Fruit fly (Drosophila melanogaster) whole organism, embryonic: ENCODE measurements around the gene gce.

Experiments used
- Adf1 ChIP-seq: fragments of 200-800 bp; sonication (Bioruptor generic); IDR thresholded peaks from 2 replicates; pipeline ENCODE4 v1.3.6; 2022; ENCODE audit warnings: missing biosample characterization, missing genetic modification characterization
- Antp ChIP-seq: fragments of 200-800 bp; sonication (Bioruptor generic); optimal IDR thresholded peaks from 3 replicates; lab custom pipeline; 2016; ENCODE audit warnings: missing biosample characterization, missing genetic modification characterization
- Asciz ChIP-seq: fragments of 200-800 bp; sonication (Bioruptor generic); optimal IDR thresholded peaks from 2 replicates; lab custom pipeline; 2017; ENCODE audit warnings: missing biosample characterization, mild to moderate bottlenecking, missing genetic modification characterization, missing genetic modification reagents
- Atf6 ChIP-seq: fragments of 200-800 bp; sonication (Bioruptor generic); IDR thresholded peaks from 2 replicates; pipeline ENCODE4 v1.3.6; 2022; ENCODE audit warnings: missing biosample characterization, missing genetic modification characterization
- BtbVII ChIP-seq: fragments of 200-800 bp; sonication (Bioruptor generic); optimal IDR thresholded peaks from 3 replicates; lab custom pipeline; 2017; ENCODE audit warnings: missing biosample characterization, mild to moderate bottlenecking, missing genetic modification characterization
- CG10462 ChIP-seq: fragments of 200-800 bp; sonication (Bioruptor generic); optimal IDR thresholded peaks from 2 replicates; lab custom pipeline; 2016; ENCODE audit warnings: missing biosample characterization, missing genetic modification characterization
- CG12769 ChIP-seq: fragments of 200-800 bp; sonication (Bioruptor generic); optimal IDR thresholded peaks from 2 replicates; lab custom pipeline; 2019; ENCODE audit warnings: missing biosample characterization, mild to moderate bottlenecking, missing genetic modification characterization, moderate library complexity
- CG13296 ChIP-seq: fragments of 200-800 bp; sonication (Bioruptor generic); optimal IDR thresholded peaks from 3 replicates; lab custom pipeline; 2018; ENCODE audit warnings: missing biosample characterization, mild to moderate bottlenecking, missing genetic modification characterization
- CG13894 ChIP-seq: fragments of 200-800 bp; sonication (Bioruptor generic); optimal IDR thresholded peaks from 3 replicates; lab custom pipeline; 2018; ENCODE audit warnings: missing biosample characterization, mild to moderate bottlenecking, missing genetic modification characterization, moderate library complexity
- CG2678 ChIP-seq: fragments of 200-800 bp; sonication (Bioruptor generic); optimal IDR thresholded peaks from 3 replicates; lab custom pipeline; 2019; ENCODE audit warnings: missing biosample characterization, mild to moderate bottlenecking, missing genetic modification characterization, moderate library complexity
- CG34376 ChIP-seq: fragments of 200-800 bp; sonication (Bioruptor generic); optimal IDR thresholded peaks from 2 replicates; lab custom pipeline; 2018; ENCODE audit warnings: missing biosample characterization, mild to moderate bottlenecking, missing genetic modification characterization
- CG7745 ChIP-seq: fragments of 200-800 bp; sonication (Bioruptor generic); optimal IDR thresholded peaks from 2 replicates; lab custom pipeline; 2018; ENCODE audit warnings: missing biosample characterization, mild to moderate bottlenecking, missing genetic modification characterization, moderate library complexity
- CHES-1-like ChIP-seq: fragments of 200-800 bp; sonication (Bioruptor generic); optimal IDR thresholded peaks from 2 replicates; lab custom pipeline; 2016; ENCODE audit warnings: missing biosample characterization, missing genetic modification characterization
- Doc3 ChIP-seq: fragments of 200-800 bp; sonication (Bioruptor generic); IDR thresholded peaks from 3 replicates; pipeline ENCODE4 v1.3.6; 2022; ENCODE audit warnings: missing biosample characterization, missing genetic modification characterization; ENCODE audit not compliant: partially characterized antibody
- Drgx ChIP-seq: fragments of 200-800 bp; sonication (Bioruptor generic); IDR thresholded peaks from 2 replicates; pipeline ENCODE4 v1.3.6; 2022; ENCODE audit warnings: missing biosample characterization, missing genetic modification characterization
- Fer1 ChIP-seq: fragments of 200-800 bp; sonication (Bioruptor generic); optimal IDR thresholded peaks from 2 replicates; lab custom pipeline; 2017; ENCODE audit warnings: missing biosample characterization, mild to moderate bottlenecking, missing genetic modification characterization
- Gug ChIP-seq: fragments of 200-800 bp; sonication (Bioruptor generic); IDR thresholded peaks from 4 replicates; pipeline ENCODE4 v1.3.6; 2022; ENCODE audit warnings: missing biosample characterization, missing genetic modification characterization
- Hey ChIP-seq: fragments of 200-800 bp; sonication (Bioruptor generic); optimal IDR thresholded peaks from 3 replicates; lab custom pipeline; 2018; ENCODE audit warnings: missing biosample characterization, mild to moderate bottlenecking, missing genetic modification characterization
- Hmr ChIP-seq: fragments of 200-800 bp; sonication (Bioruptor generic); optimal IDR thresholded peaks from 3 replicates; lab custom pipeline; 2017; ENCODE audit warnings: mild to moderate bottlenecking, missing biosample characterization, missing genetic modification reagents, missing genetic modification characterization
- Hr78 ChIP-seq, 2 experiments: fragments of 200-800 bp in 1 of 2; fragments of >200 bp in 1 of 2; sonication (Bioruptor generic) in 1 of 2; optimal IDR thresholded peaks; 2 replicates each; lab custom pipeline; 2017 to 2019; ENCODE audit warnings: missing biosample characterization in 2 of 2, missing genetic modification characterization in 2 of 2, mild to moderate bottlenecking in 1 of 2, moderate library complexity in 1 of 2
- MTF-1 ChIP-seq: fragments of 200-800 bp; sonication (Bioruptor generic); optimal IDR thresholded peaks from 2 replicates; lab custom pipeline; 2018; ENCODE audit warnings: missing biosample characterization, mild to moderate bottlenecking, missing genetic modification characterization, borderline replicate concordance
- Med ChIP-seq: fragments of 200-800 bp; sonication (Bioruptor generic); peaks from one replicate; lab custom pipeline; 2016; ENCODE audit warnings: missing biosample characterization, missing genetic modification characterization, mild to moderate bottlenecking, inconsistent platforms, moderate library complexity
- YL-1 ChIP-seq: fragments of 200-800 bp; sonication (Bioruptor generic); optimal IDR thresholded peaks from 3 replicates; lab custom pipeline; 2017; ENCODE audit warnings: missing biosample characterization, mild to moderate bottlenecking, missing genetic modification characterization
- caup ChIP-seq: fragments of 200-800 bp; sonication (Bioruptor generic); optimal IDR thresholded peaks from 3 replicates; lab custom pipeline; 2017; ENCODE audit warnings: missing biosample characterization, mild to moderate bottlenecking, missing genetic modification characterization, moderate library complexity; ENCODE audit not compliant: severe bottlenecking
- exex ChIP-seq: fragments of 200-800 bp; sonication (Bioruptor generic); optimal IDR thresholded peaks from 4 replicates; lab custom pipeline; 2018; ENCODE audit warnings: missing biosample characterization, mild to moderate bottlenecking, missing genetic modification characterization, moderate library complexity
- ftz-f1 ChIP-seq: fragments of 200-800 bp; sonication (Bioruptor generic); optimal IDR thresholded peaks from 2 replicates; lab custom pipeline; 2016; ENCODE audit warnings: missing biosample characterization, missing genetic modification characterization
- gce ChIP-seq: fragments of 200-800 bp; sonication (Bioruptor generic); IDR thresholded peaks from 3 replicates; pipeline ENCODE4 v1.3.6; 2022; ENCODE audit warnings: missing biosample characterization, missing genetic modification characterization
- grn ChIP-seq: fragments of 200-800 bp; sonication (Bioruptor generic); optimal IDR thresholded peaks from 3 replicates; lab custom pipeline; 2017; ENCODE audit warnings: missing biosample characterization, missing genetic modification characterization
- mirr ChIP-seq: fragments of 200-800 bp; sonication (Bioruptor generic); optimal IDR thresholded peaks from 3 replicates; lab custom pipeline; 2018; ENCODE audit warnings: missing biosample characterization, mild to moderate bottlenecking, missing genetic modification characterization
- org-1 ChIP-seq: fragments of 200-800 bp; sonication (Bioruptor generic); optimal IDR thresholded peaks from 2 replicates; lab custom pipeline; 2017; ENCODE audit warnings: missing biosample characterization, missing genetic modification characterization
- pan ChIP-seq, 4 experiments: fragments of >200 bp in 3 of 4; fragments of 200-800 bp in 1 of 4; sonication (Bioruptor generic) in 1 of 4; optimal IDR thresholded peaks in 3 of 4; IDR thresholded peaks in 1 of 4; 2 replicates each; pipeline versions ENCODE4 v1.3.6 to Lab custom; 2017 to 2022; ENCODE audit warnings: missing biosample characterization in 2 of 4, missing genetic modification characterization in 2 of 4, mixed read lengths in 1 of 4
- phol ChIP-seq: fragments of 200-800 bp; sonication (Bioruptor generic); optimal IDR thresholded peaks from 3 replicates; lab custom pipeline; 2018; ENCODE audit warnings: missing biosample characterization, mild to moderate bottlenecking, missing genetic modification characterization, moderate library complexity
- sd ChIP-seq: fragments of 200-800 bp; sonication (Bioruptor generic); optimal IDR thresholded peaks from 3 replicates; lab custom pipeline; 2018; ENCODE audit warnings: missing biosample characterization, mild to moderate bottlenecking, missing genetic modification characterization, moderate library complexity
- sob ChIP-seq: fragments of 200-800 bp; sonication (Bioruptor generic); IDR thresholded peaks from 2 replicates; pipeline ENCODE4 v1.3.6; 2022; ENCODE audit warnings: missing biosample characterization, missing genetic modification characterization
- sug ChIP-seq: fragments of 200-800 bp; optimal IDR thresholded peaks from 2 replicates; lab custom pipeline; 2019; ENCODE audit warnings: missing biosample characterization, mild to moderate bottlenecking, missing genetic modification characterization, moderate library complexity

Gene gce

dm6 chrX:15307485-15308138 lies 10.0 kb downstream of the gce start:
- no peak for TF ChIP-seq Asciz (GFP tag; lab: Kevin White, UChicago)
- no peak for TF ChIP-seq YL-1 (GFP tag; lab: Kevin White, UChicago)
- TF ChIP-seq CG7745 (tag; lab: Kevin White, UChicago), result no peak
- TF ChIP-seq MTF-1, result no peak
- TF ChIP-seq sd (tag; lab: Kevin White, UChicago), result peak; percentile 87
- TF ChIP-seq grn, result peak; percentile 55
- peak; percentile 26 for TF ChIP-seq ftz-f1 (GFP tag; lab: Kevin White, UChicago)
- TF ChIP-seq CHES-1-like (GFP tag; lab: Kevin White, UChicago), result no peak
- TF ChIP-seq Adf1 (GFP tag; lab: Robert Waterston, UW), result peak; percentile 12; the same call in 1 of the 2 replicates
- peak; percentile 9 for TF ChIP-seq Hmr
- TF ChIP-seq CG13894 (tag; lab: Kevin White, UChicago), result peak; percentile 15
- TF ChIP-seq Antp (GFP tag; lab: Kevin White, UChicago), result no peak
- peak; percentile 46 for TF ChIP-seq Med
- TF ChIP-seq Fer1 (GFP tag; lab: Kevin White, UChicago), result peak; percentile 27
- peak; percentile 3 for TF ChIP-seq CG12769 (tag; lab: Kevin White, UChicago)
- peak; percentile 43 for TF ChIP-seq CG34376
- TF ChIP-seq CG2678 (tag; lab: Kevin White, UChicago), result peak; percentile 8
- TF ChIP-seq mirr (GFP tag; lab: Kevin White, UChicago), result peak; percentile 77
- TF ChIP-seq sug (tag; lab: Kevin White, UChicago), result peak; percentile 98
- no peak for TF ChIP-seq Doc3 (GFP tag; lab: Robert Waterston, UW)
- no peak for TF ChIP-seq pan (optimal IDR thresholded peaks at IDR 0.05; lab: Kevin White, UChicago)
- TF ChIP-seq pan (GFP tag; optimal IDR thresholded peaks at IDR 0.05 in 1 of 2, IDR thresholded peaks at IDR 0.05 in 1 of 2), result peak in 1 of 2 experiments; percentile 12
- no peak for TF ChIP-seq Atf6 (GFP tag; lab: Robert Waterston, UW)
- TF ChIP-seq sob, result 0 out of 2 replicates have a peak, but pooled peaks have one; percentile 20
- TF ChIP-seq Gug (GFP tag; lab: Robert Waterston, UW), result no peak
- TF ChIP-seq caup (GFP tag; lab: Kevin White, UChicago), result peak; percentile 20
- TF ChIP-seq phol (tag; lab: Kevin White, UChicago), result no peak
- peak; percentile 41; the same call in 1 of the 3 replicates for TF ChIP-seq gce (GFP tag; lab: Robert Waterston, UW)
- TF ChIP-seq Hey (tag; lab: Kevin White, UChicago), result peak; percentile 10
- peak in 1 of 2 experiments; percentile 47 for TF ChIP-seq Hr78 (GFP tag; optimal IDR thresholded peaks at IDR 0.05; lab: Kevin White, UChicago)
- peak; percentile 36 for TF ChIP-seq CG13296 (GFP tag; lab: Kevin White, UChicago)
- TF ChIP-seq org-1 (GFP tag; lab: Kevin White, UChicago), result no peak
- TF ChIP-seq exex, result peak; percentile 69

- TF ChIP-seq Adf1 (GFP tag; lab: Robert Waterston, UW), result no peak
- 0 out of 2 replicates have a peak, but pooled peaks have one; percentile 19 for TF ChIP-seq Drgx (GFP tag; lab: Robert Waterston, UW)
- TF ChIP-seq CG10462 (GFP tag; lab: Kevin White, UChicago), result no peak
- TF ChIP-seq BtbVII (GFP tag; lab: Kevin White, UChicago), result no peak
These were observed 10.9 kb downstream of the gce start for dm6 chrX:15308456-15308954.
